Worm (Caenorhabditis elegans) whole organism, L4 larva: Measurements from ENCODE around the gene F54C8.6.

Source experiments
- D1046.2 ChIP-seq: fragments of 200-800 bp; sonication (Bioruptor generic); IDR thresholded peaks from 2 replicates; pipeline ENCODE4 v1.3.6; 2022; ENCODE audit warnings: missing genetic modification characterization, missing compliant biosample characterization
- F49E8.2 ChIP-seq: sonication (generic microtip); optimal IDR thresholded peaks from 2 replicates; lab custom pipeline; 2016; ENCODE audit warnings: missing compliant biosample characterization, mild to moderate bottlenecking, missing genetic modification characterization, borderline replicate concordance
- aha-1 ChIP-seq: fragments of 150-350 bp; peaks from one replicate; lab custom pipeline; 2014; ENCODE audit warnings: missing biosample characterization, missing genetic modification characterization
- ama-1 ChIP-seq: fragments of 150-350 bp; optimal IDR thresholded peaks from 2 replicates; lab custom pipeline; 2014; ENCODE audit warnings: inconsistent platforms, mixed read lengths
- arid-1 ChIP-seq: fragments of 200-800 bp; sonication (Bioruptor generic); conservative IDR thresholded peaks from 2 replicates; pipeline ENCODE4 v1.3.6; 2022; ENCODE audit warnings: missing genetic modification reagents, missing genetic modification characterization, missing compliant biosample characterization
- ceh-28 ChIP-seq: fragments of 150-350 bp; optimal IDR thresholded peaks from 2 replicates; lab custom pipeline; 2014; ENCODE audit warnings: missing biosample characterization, missing genetic modification reagents, missing genetic modification characterization
- ceh-32 ChIP-seq: sonication (generic microtip); optimal IDR thresholded peaks from 2 replicates; lab custom pipeline; 2016; ENCODE audit warnings: mild to moderate bottlenecking, missing genetic modification characterization, missing compliant biosample characterization; ENCODE audit not compliant: poor library complexity
- daf-8 ChIP-seq: fragments of 200-800 bp; sonication (Bioruptor generic); IDR thresholded peaks from 2 replicates; pipeline ENCODE4 v1.3.6; 2022; ENCODE audit warnings: missing genetic modification characterization, missing compliant biosample characterization
- dmd-9 ChIP-seq: fragments of 200-800 bp; sonication (Bioruptor generic); IDR thresholded peaks from 2 replicates; pipeline ENCODE4 v1.3.6; 2022; ENCODE audit warnings: missing genetic modification reagents, missing genetic modification characterization, missing compliant biosample characterization
- dpl-1 ChIP-seq: fragments of 150-350 bp; optimal IDR thresholded peaks from 2 replicates; lab custom pipeline; 2014; ENCODE audit warnings: missing biosample characterization, missing genetic modification reagents, missing genetic modification characterization
- duxl-1 ChIP-seq: sonication (generic microtip); optimal IDR thresholded peaks from 2 replicates; lab custom pipeline; 2016; ENCODE audit warnings: mild to moderate bottlenecking, missing genetic modification characterization, moderate library complexity, missing compliant biosample characterization; ENCODE audit not compliant: poor library complexity
- fos-1 ChIP-seq: fragments of 150-350 bp; optimal IDR thresholded peaks from 2 replicates; lab custom pipeline; 2014; ENCODE audit warnings: missing biosample characterization, missing genetic modification characterization
- hif-1 ChIP-seq, 2 experiments: sonication (generic microtip); optimal IDR thresholded peaks; 2 replicates each; lab custom pipeline; 2016 to 2017; ENCODE audit warnings: missing compliant biosample characterization in 2 of 2, missing genetic modification characterization in 2 of 2, missing genetic modification reagents in 2 of 2, missing genotype in 2 of 2, mild to moderate bottlenecking in 1 of 2
- hlh-11 ChIP-seq: fragments of 200-800 bp; sonication (Bioruptor generic); optimal IDR thresholded peaks from 2 replicates; lab custom pipeline; 2018; ENCODE audit warnings: mild to moderate bottlenecking, missing genetic modification characterization, missing compliant biosample characterization
- jun-1 ChIP-seq: fragments of 150-350 bp; optimal IDR thresholded peaks from 2 replicates; lab custom pipeline; 2014; ENCODE audit warnings: missing biosample characterization, missing genetic modification reagents, missing genetic modification characterization
- lin-13 ChIP-seq: fragments of 150-350 bp; optimal IDR thresholded peaks from 2 replicates; lab custom pipeline; 2014; ENCODE audit warnings: missing biosample characterization, missing genetic modification reagents, missing genetic modification characterization
- lin-15B ChIP-seq: fragments of 150-350 bp; sonication (generic microtip); optimal IDR thresholded peaks from 3 replicates; lab custom pipeline; 2014; ENCODE audit warnings: missing biosample characterization, missing genetic modification characterization
- lin-29 ChIP-seq: fragments of 200-800 bp; sonication (Bioruptor generic); IDR thresholded peaks from 2 replicates; pipeline ENCODE4 v1.3.6; 2022; ENCODE audit warnings: missing genetic modification reagents, missing genetic modification characterization, missing compliant biosample characterization
- lir-3 ChIP-seq: sonication (generic microtip); optimal IDR thresholded peaks from 2 replicates; lab custom pipeline; 2016; ENCODE audit warnings: mild to moderate bottlenecking, missing genetic modification characterization, missing compliant biosample characterization
- madf-9 ChIP-seq: fragments of 200-800 bp; sonication (Bioruptor generic); conservative IDR thresholded peaks from 2 replicates; pipeline ENCODE4 v1.3.6; 2022; ENCODE audit warnings: missing genetic modification reagents, missing genetic modification characterization, missing compliant biosample characterization
- mdt-29 ChIP-seq: fragments of 200-800 bp; sonication (Bioruptor generic); IDR thresholded peaks from 2 replicates; pipeline ENCODE4 v1.3.6; 2022; ENCODE audit warnings: missing genetic modification reagents, missing genetic modification characterization, missing compliant biosample characterization
- mep-1 ChIP-seq: fragments of 150-350 bp; sonication (generic microtip); optimal IDR thresholded peaks from 3 replicates; lab custom pipeline; 2014; ENCODE audit warnings: missing biosample characterization, missing genetic modification characterization
- mes-2 ChIP-seq: sonication (generic microtip); optimal IDR thresholded peaks from 2 replicates; lab custom pipeline; 2016; ENCODE audit warnings: missing genotype, mild to moderate bottlenecking, missing genetic modification characterization, missing compliant biosample characterization; ENCODE audit not compliant: poor library complexity, severe bottlenecking
- nhr-41 ChIP-seq: fragments of 200-800 bp; sonication (Bioruptor generic); IDR thresholded peaks from 2 replicates; pipeline ENCODE4 v1.3.6; 2022; ENCODE audit warnings: missing genetic modification reagents, missing genetic modification characterization, missing compliant biosample characterization
- pha-4 ChIP-seq, 2 experiments: fragments of 150-350 bp in 1 of 2; fragments of 200-800 bp in 1 of 2; sonication (Bioruptor generic) in 1 of 2; IDR thresholded peaks in 1 of 2; optimal IDR thresholded peaks in 1 of 2; 2 replicates each; pipeline versions ENCODE4 v1.3.6 to Lab custom; 2014 to 2022; ENCODE audit warnings: missing genetic modification characterization in 2 of 2, missing genetic modification reagents in 2 of 2, missing biosample characterization in 1 of 2, missing compliant biosample characterization in 1 of 2
- php-3 ChIP-seq: fragments of 200-800 bp; sonication (Bioruptor generic); IDR thresholded peaks from 2 replicates; pipeline ENCODE4 v1.3.6; 2022; ENCODE audit warnings: missing genetic modification reagents, missing genetic modification characterization, missing compliant biosample characterization
- saeg-2 ChIP-seq: fragments of 200-800 bp; sonication (Bioruptor generic); IDR thresholded peaks from 2 replicates; pipeline ENCODE4 v1.3.6; 2022; ENCODE audit warnings: missing genetic modification reagents, missing genetic modification characterization, missing compliant biosample characterization
- skn-1 ChIP-seq: fragments of 150-350 bp; optimal IDR thresholded peaks from 2 replicates; lab custom pipeline; 2014; ENCODE audit warnings: missing biosample characterization, missing genetic modification characterization
- snpc-1.2 ChIP-seq: fragments of 200-800 bp; sonication (Bioruptor generic); IDR thresholded peaks from 2 replicates; pipeline ENCODE4 v1.3.6; 2022; ENCODE audit warnings: missing genetic modification reagents, missing genetic modification characterization, missing compliant biosample characterization
- tag-97 ChIP-seq: fragments of 200-800 bp; sonication (Bioruptor generic); IDR thresholded peaks from 2 replicates; pipeline ENCODE4 v1.3.6; 2022; ENCODE audit warnings: missing genetic modification characterization, missing compliant biosample characterization
- unc-130 ChIP-seq: sonication (generic microtip); optimal IDR thresholded peaks from 2 replicates; lab custom pipeline; 2016; ENCODE audit warnings: missing genetic modification reagents, missing genetic modification characterization, missing compliant biosample characterization
- unc-62 ChIP-seq, 3 experiments: fragments of 150-350 bp in 1 of 3; sonication (generic microtip); optimal IDR thresholded peaks in 2 of 3; peaks in 1 of 3; 1 replicate in 1 of 3; 2 replicates in 2 of 3; lab custom pipeline; 2014 to 2017; ENCODE audit warnings: missing biosample characterization in 3 of 3, missing genetic modification characterization in 3 of 3, missing genetic modification reagents in 3 of 3, missing genotype in 1 of 3
- vab-7 ChIP-seq: fragments of 200-800 bp; sonication (Bioruptor generic); IDR thresholded peaks from 2 replicates; pipeline ENCODE4 v1.3.6; 2022; ENCODE audit warnings: missing genetic modification reagents, missing genetic modification characterization, missing compliant biosample characterization
- zag-1 ChIP-seq: fragments of 150-350 bp; optimal IDR thresholded peaks from 2 replicates; lab custom pipeline; 2014; ENCODE audit warnings: missing biosample characterization, missing genetic modification characterization
- ztf-7 ChIP-seq: fragments of 150-350 bp; optimal IDR thresholded peaks from 2 replicates; lab custom pipeline; 2014; ENCODE audit warnings: missing biosample characterization, missing genetic modification characterization

F54C8.6 gene

ce11 chrIII:9449831-9450230 is at the start of gene F54C8.6:
Gene F54C8.6, minus strand, starts transcription at chrIII:9449931.
- TF ChIP-seq F49E8.2, result no peak
- no peak for TF ChIP-seq lin-29 (GFP tag; lab: Robert Waterston, UW)
- TF ChIP-seq nhr-41 (GFP tag; lab: Robert Waterston, UW), result no peak
- no peak for TF ChIP-seq unc-130 (GFP tag; lab: Kevin White, UChicago)
- no peak for TF ChIP-seq mdt-29
- TF ChIP-seq lir-3, result no peak
- no peak for TF ChIP-seq ceh-32 (tag; lab: Kevin White, UChicago)
- TF ChIP-seq daf-8 (GFP tag; lab: Robert Waterston, UW), result no peak
- no peak for TF ChIP-seq vab-7 (GFP tag; lab: Robert Waterston, UW)
- no peak for TF ChIP-seq tag-97 (GFP tag; lab: Robert Waterston, UW)
- TF ChIP-seq zag-1, result no peak
- TF ChIP-seq unc-62 (GFP tag; optimal IDR thresholded peaks at IDR 0.05 in 1 of 2; lab: Kevin White, UChicago), result no peak
- no peak for TF ChIP-seq unc-62 (tag; optimal IDR thresholded peaks at IDR 0.05; lab: Kevin White, UChicago)
- TF ChIP-seq ztf-7, result no peak
- TF ChIP-seq php-3, result no peak
- no peak for TF ChIP-seq madf-9
- TF ChIP-seq skn-1, result no peak
- no peak for TF ChIP-seq hif-1 (tag; optimal IDR thresholded peaks at IDR 0.05; lab: Kevin White, UChicago)
- TF ChIP-seq, all 104 proteins: peak for 0

ce11 chrIII:9497412-9497811 is 47.7 kb upstream of the F54C8.6 start:
- TF ChIP-seq saeg-2 (GFP tag; lab: Robert Waterston, UW) (no peak), lir-3 (no peak), lin-15B (tag; lab: Kevin White, UChicago) (no peak), fos-1 (tag; lab: Kevin White, UChicago) (no peak), pha-4 (GFP tag; IDR thresholded peaks at IDR 0.05; lab: Robert Waterston, UW) (no peak), pha-4 (tag; optimal IDR thresholded peaks at IDR 0.05; lab: Kevin White, UChicago) (no peak), mep-1 (tag; lab: Kevin White, UChicago) (no peak), vab-7 (GFP tag; lab: Robert Waterston, UW) (no peak), snpc-1.2 (no peak), ama-1 (lab: Kevin White, UChicago) (no peak)
- TF ChIP-seq, all 104 proteins: peak for 0

- TF ChIP-seq aha-1 (tag; lab: Kevin White, UChicago) (peak; percentile 64), mep-1 (tag; lab: Kevin White, UChicago) (no peak)
Observed at ce11 chrIII:9496083-9496482, 46.4 kb upstream of the F54C8.6 start.

- TF ChIP-seq D1046.2 (GFP tag; lab: Robert Waterston, UW) (no peak), duxl-1 (tag; lab: Kevin White, UChicago) (no peak), ceh-28 (tag; lab: Kevin White, UChicago) (no peak), dpl-1 (GFP tag; lab: Kevin White, UChicago) (no peak), dmd-9 (GFP tag; lab: Robert Waterston, UW) (no peak), mes-2 (tag; lab: Kevin White, UChicago) (no peak), lin-13 (GFP tag; lab: Kevin White, UChicago) (no peak), aha-1 (tag; lab: Kevin White, UChicago) (peak; percentile 78), unc-62 (GFP tag; optimal IDR thresholded peaks at IDR 0.05 in 1 of 2; lab: Kevin White, UChicago) (peak in 1 of 2 experiments; percentile 97), unc-62 (tag; optimal IDR thresholded peaks at IDR 0.05; lab: Kevin White, UChicago) (no peak), arid-1 (no peak), hlh-11 (tag; lab: Kevin White, UChicago) (no peak), jun-1 (no peak)
Observed at ce11 chrIII:9494209-9494608, 44.5 kb upstream of the F54C8.6 start.
